Worm (Caenorhabditis elegans): ENCODE data around the gene cav-1.
A peak's percentile ranks its signal among the peaks of the same experiment; 100 is the strongest.

- TF ChIP-seq scrt-1 (GFP tag; IDR thresholded peaks at IDR 0.05): no peak
- no peak for TF ChIP-seq tbx-11 (GFP tag; IDR thresholded peaks at IDR 0.05)
- TF ChIP-seq F13C5.2 (tag; optimal IDR thresholded peaks at IDR 0.05): no peak
- TF ChIP-seq sea-1 (GFP tag; conservative IDR thresholded peaks at IDR 0.05): peak; percentile 30; the same call in 1 of the 2 replicates
- TF ChIP-seq ama-1 (optimal IDR thresholded peaks at IDR 0.05): no peak
- TF ChIP-seq hmg-4 (GFP tag; optimal IDR thresholded peaks at IDR 0.05): no peak
Measured at ce11 chrIV:9773441-9773840, 1.1 kb downstream of the cav-1 start.
